Fruit fly (Drosophila melanogaster) whole organism, embryonic: ENCODE results near the gene CG10019.

Source experiments
- Bgb ChIP-seq: fragments of 200-800 bp; sonication (Bioruptor generic); IDR thresholded peaks from 2 replicates; pipeline ENCODE4 v1.3.6; 2022; ENCODE audit warnings: missing biosample characterization, missing genetic modification characterization; ENCODE audit not compliant: partially characterized antibody
- CG10979 ChIP-seq: fragments of 200-800 bp; sonication (Bioruptor generic); optimal IDR thresholded peaks from 2 replicates; lab custom pipeline; 2018; ENCODE audit warnings: missing biosample characterization, mild to moderate bottlenecking, missing genetic modification characterization, moderate library complexity
- CG11093 ChIP-seq: fragments of 200-800 bp; sonication (Bioruptor generic); IDR thresholded peaks from 3 replicates; pipeline ENCODE4 v1.3.6; 2022; ENCODE audit warnings: missing biosample characterization, missing genetic modification characterization
- CG11695 ChIP-seq: fragments of 200-800 bp; sonication (Bioruptor generic); IDR thresholded peaks from 3 replicates; pipeline ENCODE4 v1.3.6; 2022; ENCODE audit warnings: missing biosample characterization, missing genetic modification characterization
- CG12659 ChIP-seq: fragments of 200-800 bp; sonication (Bioruptor generic); optimal IDR thresholded peaks from 3 replicates; lab custom pipeline; 2017; ENCODE audit warnings: mild to moderate bottlenecking, missing biosample characterization, missing genetic modification reagents, missing genetic modification characterization
- CG12942 ChIP-seq: fragments of 200-800 bp; sonication (Bioruptor generic); optimal IDR thresholded peaks from 3 replicates; lab custom pipeline; 2016; ENCODE audit warnings: missing biosample characterization, missing genetic modification characterization
- CG13894 ChIP-seq: fragments of 200-800 bp; sonication (Bioruptor generic); optimal IDR thresholded peaks from 3 replicates; lab custom pipeline; 2018; ENCODE audit warnings: missing biosample characterization, mild to moderate bottlenecking, missing genetic modification characterization, moderate library complexity
- CG14667 ChIP-seq: fragments of 200-800 bp; sonication (Bioruptor generic); IDR thresholded peaks from 2 replicates; pipeline ENCODE4 v1.3.6; 2022; ENCODE audit warnings: missing biosample characterization, missing genetic modification characterization
- CG15073 ChIP-seq: fragments of 200-800 bp; sonication (Bioruptor generic); optimal IDR thresholded peaks from 2 replicates; lab custom pipeline; 2016; ENCODE audit warnings: missing biosample characterization, missing genetic modification characterization
- CG15514 ChIP-seq: fragments of 200-800 bp; sonication (Bioruptor generic); optimal IDR thresholded peaks from 3 replicates; lab custom pipeline; 2017; ENCODE audit warnings: missing biosample characterization, missing genetic modification characterization, mild to moderate bottlenecking, moderate library complexity, missing genetic modification reagents
- CG2129 ChIP-seq: fragments of 200-800 bp; sonication (Bioruptor generic); IDR thresholded peaks from 2 replicates; pipeline ENCODE4 v1.3.6; 2022; ENCODE audit warnings: missing biosample characterization, missing genetic modification characterization; ENCODE audit not compliant: partially characterized antibody
- CG31388 ChIP-seq: fragments of 200-800 bp; sonication (Bioruptor generic); optimal IDR thresholded peaks from 2 replicates; lab custom pipeline; 2016; ENCODE audit warnings: missing biosample characterization, missing genetic modification characterization
- CG8290 ChIP-seq, 3 experiments: fragments of 200-800 bp; sonication (Bioruptor generic); optimal IDR thresholded peaks; 2 replicates each; lab custom pipeline; 2016 to 2019; ENCODE audit warnings: missing biosample characterization in 3 of 3, missing genetic modification characterization in 3 of 3, mild to moderate bottlenecking in 2 of 3, moderate library complexity in 1 of 3
- CoRest ChIP-seq: fragments of 200-800 bp; sonication (Bioruptor generic); optimal IDR thresholded peaks from 3 replicates; lab custom pipeline; 2018; ENCODE audit warnings: missing biosample characterization, mild to moderate bottlenecking, missing genetic modification characterization, moderate library complexity
- Deaf1 ChIP-seq: fragments of 200-800 bp; optimal IDR thresholded peaks from 3 replicates; lab custom pipeline; 2019; ENCODE audit warnings: missing biosample characterization, mild to moderate bottlenecking, missing genetic modification characterization, moderate library complexity
- Drgx ChIP-seq: fragments of 200-800 bp; sonication (Bioruptor generic); IDR thresholded peaks from 2 replicates; pipeline ENCODE4 v1.3.6; 2022; ENCODE audit warnings: missing biosample characterization, missing genetic modification characterization
- ERR ChIP-seq: fragments of 200-800 bp; sonication (Bioruptor generic); optimal IDR thresholded peaks from 2 replicates; lab custom pipeline; 2016; ENCODE audit warnings: missing biosample characterization, missing genetic modification characterization
- Hr78 ChIP-seq, 2 experiments: fragments of 200-800 bp in 1 of 2; fragments of >200 bp in 1 of 2; sonication (Bioruptor generic) in 1 of 2; optimal IDR thresholded peaks; 2 replicates each; lab custom pipeline; 2017 to 2019; ENCODE audit warnings: missing biosample characterization in 2 of 2, missing genetic modification characterization in 2 of 2, mild to moderate bottlenecking in 1 of 2, moderate library complexity in 1 of 2
- Myb ChIP-seq: fragments of 200-800 bp; sonication (Bioruptor generic); optimal IDR thresholded peaks from 2 replicates; lab custom pipeline; 2016; ENCODE audit warnings: missing biosample characterization, missing genetic modification characterization
- NC2α ChIP-seq: fragments of 200-800 bp; sonication (Bioruptor generic); optimal IDR thresholded peaks from 2 replicates; lab custom pipeline; 2016; ENCODE audit warnings: missing biosample characterization, missing genetic modification characterization
- Neu2 ChIP-seq: fragments of 200-800 bp; sonication (Bioruptor generic); optimal IDR thresholded peaks from 3 replicates; lab custom pipeline; 2016; ENCODE audit warnings: missing biosample characterization, missing genetic modification characterization, borderline replicate concordance
- PHDP ChIP-seq: fragments of 200-800 bp; sonication (Bioruptor generic); optimal IDR thresholded peaks from 3 replicates; lab custom pipeline; 2018; ENCODE audit warnings: missing biosample characterization, mild to moderate bottlenecking, missing genetic modification characterization, moderate library complexity
- Sin3A ChIP-seq: fragments of >200 bp; optimal IDR thresholded peaks from 2 replicates; lab custom pipeline; 2018
- bab2 ChIP-seq: fragments of 200-800 bp; sonication (Bioruptor generic); optimal IDR thresholded peaks from 2 replicates; lab custom pipeline; 2016; ENCODE audit warnings: missing biosample characterization, missing genetic modification characterization
- bcd ChIP-seq: fragments of 200-800 bp; sonication (Bioruptor generic); optimal IDR thresholded peaks from 2 replicates; lab custom pipeline; 2017; ENCODE audit warnings: missing biosample characterization, mild to moderate bottlenecking, missing genetic modification characterization
- bowl ChIP-seq: fragments of 200-800 bp; sonication (Bioruptor generic); IDR thresholded peaks from 2 replicates; pipeline ENCODE4 v1.3.6; 2022; ENCODE audit warnings: missing biosample characterization, missing genetic modification characterization
- bsh ChIP-seq, 2 experiments: fragments of 200-800 bp; sonication (Bioruptor generic); optimal IDR thresholded peaks; 2 replicates each; lab custom pipeline; 2017 to 2018; ENCODE audit warnings: mild to moderate bottlenecking in 2 of 2, missing biosample characterization in 2 of 2, missing genetic modification characterization in 2 of 2, moderate library complexity in 1 of 2
- cas ChIP-seq: fragments of 200-800 bp; sonication (Bioruptor generic); IDR thresholded peaks from 2 replicates; pipeline ENCODE4 v1.3.6; 2022; ENCODE audit warnings: missing biosample characterization, missing genetic modification characterization
- chif ChIP-seq, 2 experiments: fragments of 200-800 bp; sonication (Bioruptor generic); optimal IDR thresholded peaks; 3 replicates each; lab custom pipeline; 2016; ENCODE audit warnings: missing biosample characterization in 2 of 2, missing genetic modification characterization in 2 of 2
- chinmo ChIP-seq: fragments of 200-800 bp; sonication (Bioruptor generic); IDR thresholded peaks from 4 replicates; pipeline ENCODE4 v1.3.6; 2022; ENCODE audit warnings: missing biosample characterization, missing genetic modification characterization; ENCODE audit not compliant: partially characterized antibody
- ci ChIP-seq: fragments of 200-800 bp; sonication (Bioruptor generic); IDR thresholded peaks from 3 replicates; pipeline ENCODE4 v1.3.6; 2022; ENCODE audit warnings: missing biosample characterization, missing genetic modification characterization
- da ChIP-seq: fragments of 200-800 bp; sonication (Bioruptor generic); optimal IDR thresholded peaks from 2 replicates; lab custom pipeline; 2016; ENCODE audit warnings: missing biosample characterization, missing genetic modification characterization
- en ChIP-seq: fragments of 200-800 bp; sonication (Bioruptor generic); optimal IDR thresholded peaks from 2 replicates; lab custom pipeline; 2016; ENCODE audit warnings: missing biosample characterization, missing genetic modification characterization
- gcm2 ChIP-seq: fragments of 200-800 bp; sonication (Bioruptor generic); optimal IDR thresholded peaks from 2 replicates; lab custom pipeline; 2016; ENCODE audit warnings: missing biosample characterization, missing genetic modification characterization
- kni ChIP-seq: fragments of 200-800 bp; sonication (Bioruptor generic); optimal IDR thresholded peaks from 3 replicates; lab custom pipeline; 2017; ENCODE audit warnings: mild to moderate bottlenecking, missing biosample characterization, missing genetic modification reagents, missing genetic modification characterization
- knrl ChIP-seq: fragments of 200-800 bp; sonication (Bioruptor generic); IDR thresholded peaks from 3 replicates; pipeline ENCODE4 v1.3.6; 2022; ENCODE audit warnings: missing biosample characterization, missing genetic modification characterization; ENCODE audit not compliant: partially characterized antibody
- nerfin-2 ChIP-seq: fragments of 200-800 bp; sonication (Bioruptor generic); IDR thresholded peaks from 2 replicates; pipeline ENCODE4 v1.3.6; 2022; ENCODE audit warnings: missing biosample characterization, missing genetic modification characterization; ENCODE audit not compliant: partially characterized antibody
- nom ChIP-seq: fragments of 200-800 bp; sonication (Bioruptor generic); optimal IDR thresholded peaks from 2 replicates; lab custom pipeline; 2017; ENCODE audit warnings: missing biosample characterization, missing genetic modification characterization, mild to moderate bottlenecking, moderate library complexity, missing genetic modification reagents
- pan ChIP-seq, 4 experiments: fragments of >200 bp in 3 of 4; fragments of 200-800 bp in 1 of 4; sonication (Bioruptor generic) in 1 of 4; optimal IDR thresholded peaks in 3 of 4; IDR thresholded peaks in 1 of 4; 2 replicates each; pipeline versions ENCODE4 v1.3.6 to Lab custom; 2017 to 2022; ENCODE audit warnings: missing biosample characterization in 2 of 4, missing genetic modification characterization in 2 of 4, mixed read lengths in 1 of 4
- phol ChIP-seq: fragments of 200-800 bp; sonication (Bioruptor generic); optimal IDR thresholded peaks from 3 replicates; lab custom pipeline; 2018; ENCODE audit warnings: missing biosample characterization, mild to moderate bottlenecking, missing genetic modification characterization, moderate library complexity
- pros ChIP-seq: fragments of 200-800 bp; sonication (Bioruptor generic); optimal IDR thresholded peaks from 3 replicates; lab custom pipeline; 2019; ENCODE audit warnings: missing biosample characterization, mild to moderate bottlenecking, missing genetic modification characterization, moderate library complexity
- salm ChIP-seq: fragments of 200-800 bp; sonication (Bioruptor generic); optimal IDR thresholded peaks from 2 replicates; lab custom pipeline; 2018; ENCODE audit warnings: missing biosample characterization, mild to moderate bottlenecking, missing genetic modification characterization
- sd ChIP-seq: fragments of 200-800 bp; sonication (Bioruptor generic); optimal IDR thresholded peaks from 3 replicates; lab custom pipeline; 2018; ENCODE audit warnings: missing biosample characterization, mild to moderate bottlenecking, missing genetic modification characterization, moderate library complexity
- tll ChIP-seq, 2 experiments: fragments of 200-800 bp in 1 of 2; fragments of >200 bp in 1 of 2; sonication (Bioruptor generic) in 1 of 2; optimal IDR thresholded peaks; 2 replicates each; lab custom pipeline; 2017 to 2019; ENCODE audit warnings: missing biosample characterization in 2 of 2, missing genetic modification characterization in 2 of 2, mild to moderate bottlenecking in 1 of 2, moderate library complexity in 1 of 2
- tx ChIP-seq: fragments of 200-800 bp; sonication (Bioruptor generic); optimal IDR thresholded peaks from 2 replicates; lab custom pipeline; 2016; ENCODE audit warnings: missing biosample characterization, missing genetic modification characterization
- wor ChIP-seq: fragments of 200-800 bp; sonication (Bioruptor generic); IDR thresholded peaks from 2 replicates; pipeline ENCODE4 v1.3.6; 2022; ENCODE audit warnings: missing biosample characterization, missing genetic modification characterization
- zfh1 ChIP-seq: fragments of 200-800 bp; sonication (Bioruptor generic); IDR thresholded peaks from 3 replicates; pipeline ENCODE4 v1.3.6; 2022; ENCODE audit warnings: missing biosample characterization, missing genetic modification characterization

CG10019 gene

dm6 chr2L:3773624-3773978, 43.3 kb downstream of the CG10019 start:
- TF ChIP-seq CG2129 (GFP tag; lab: Robert Waterston, UW) (no peak), phol (tag; lab: Kevin White, UChicago) (no peak), kni (peak; percentile 61), nom (GFP tag; lab: Kevin White, UChicago) (peak; percentile 54), en (GFP tag; lab: Kevin White, UChicago) (no peak), Myb (GFP tag; lab: Kevin White, UChicago) (no peak), zfh1 (GFP tag; lab: Robert Waterston, UW) (no peak), tx (GFP tag; lab: Kevin White, UChicago) (no peak), CG15073 (no peak), sd (tag; lab: Kevin White, UChicago) (peak; percentile 18), CG13894 (tag; lab: Kevin White, UChicago) (peak; percentile 68), ci (GFP tag; lab: Robert Waterston, UW) (no peak), CG15514 (GFP tag; lab: Kevin White, UChicago) (no peak), chinmo (GFP tag; lab: Robert Waterston, UW) (peak; percentile 83; the same call in 2 of the 4 replicates), pros (GFP tag; lab: Kevin White, UChicago) (peak; percentile 32), cas (GFP tag; lab: Robert Waterston, UW) (no peak), Deaf1 (tag; lab: Kevin White, UChicago) (peak; percentile 58), CG11695 (GFP tag; lab: Robert Waterston, UW) (no peak)

dm6 chr2L:3775767-3776351, 45.6 kb downstream of the CG10019 start:
- no peak for TF ChIP-seq da (GFP tag; lab: Kevin White, UChicago)
- TF ChIP-seq PHDP: peak; percentile 19
- TF ChIP-seq Hr78 (GFP tag; optimal IDR thresholded peaks at IDR 0.05; lab: Kevin White, UChicago): no peak
- TF ChIP-seq salm (tag; lab: Kevin White, UChicago): no peak
- TF ChIP-seq wor (GFP tag; lab: Robert Waterston, UW): peak; percentile 21; the same call in 1 of the 2 replicates
- TF ChIP-seq bab2 (GFP tag; lab: Kevin White, UChicago): no peak
- no peak for TF ChIP-seq CG12942 (GFP tag; lab: Kevin White, UChicago)
- TF ChIP-seq nerfin-2: no peak
- TF ChIP-seq tx (GFP tag; lab: Kevin White, UChicago): no peak
- peak in 1 of 2 experiments; percentile 5 for TF ChIP-seq bsh (GFP tag; optimal IDR thresholded peaks at IDR 0.05; lab: Kevin White, UChicago)
- TF ChIP-seq bowl (GFP tag; lab: Robert Waterston, UW): peak; percentile 60; the same call in 1 of the 2 replicates
- no peak for TF ChIP-seq Neu2 (GFP tag; lab: Kevin White, UChicago)
- TF ChIP-seq gcm2: no peak
- peak; percentile 71 for TF ChIP-seq CG10979
- no peak for TF ChIP-seq Sin3A (lab: Kevin White, UChicago)
- no peak for TF ChIP-seq tll (GFP tag; optimal IDR thresholded peaks at IDR 0.05; lab: Kevin White, UChicago)
- TF ChIP-seq Bgb (GFP tag; lab: Robert Waterston, UW): no peak
- TF ChIP-seq CG8290 (GFP tag; optimal IDR thresholded peaks at IDR 0.05; lab: Kevin White, UChicago): no peak
- TF ChIP-seq CG8290 (tag; optimal IDR thresholded peaks at IDR 0.05; lab: Kevin White, UChicago): no peak
- TF ChIP-seq bcd (GFP tag; lab: Kevin White, UChicago): peak; percentile 25
- TF ChIP-seq pan (optimal IDR thresholded peaks at IDR 0.05; lab: Kevin White, UChicago): peak in 1 of 2 experiments; percentile 76
- TF ChIP-seq pan (GFP tag; optimal IDR thresholded peaks at IDR 0.05 in 1 of 2, IDR thresholded peaks at IDR 0.05 in 1 of 2): peak in 1 of 2 experiments; percentile 33
- no peak for TF ChIP-seq CG31388 (GFP tag; lab: Kevin White, UChicago)
- no peak for TF ChIP-seq NC2α (GFP tag; lab: Kevin White, UChicago)
- TF ChIP-seq nom (GFP tag; lab: Kevin White, UChicago): no peak
- TF ChIP-seq knrl: no peak
- TF ChIP-seq Drgx (GFP tag; lab: Robert Waterston, UW): peak; percentile 11; the same call in 1 of the 2 replicates
- peak in 1 of 2 experiments; percentile 74 for TF ChIP-seq chif (GFP tag; optimal IDR thresholded peaks at IDR 0.05; lab: Kevin White, UChicago)
- TF ChIP-seq CoRest (tag; lab: Kevin White, UChicago): peak; percentile 41
- no peak for TF ChIP-seq CG12659
- peak; percentile 40 for TF ChIP-seq CG14667 (GFP tag; lab: Robert Waterston, UW)
- TF ChIP-seq ERR (GFP tag; lab: Kevin White, UChicago): no peak
- no peak for TF ChIP-seq CG11093 (GFP tag; lab: Robert Waterston, UW)
